Worm (Caenorhabditis elegans) whole organism, early embryonic: ENCODE measurements around the gene cyn-17.

Experiments
- B0310.2 ChIP-seq: sonication (generic microtip); optimal IDR thresholded peaks from 2 replicates; lab custom pipeline; 2016; ENCODE audit warnings: mild to moderate bottlenecking, missing genetic modification characterization, missing compliant biosample characterization
- F13C5.2 ChIP-seq: sonication (generic microtip); optimal IDR thresholded peaks from 2 replicates; lab custom pipeline; 2017; ENCODE audit warnings: mild to moderate bottlenecking, missing genetic modification characterization, inconsistent platforms, missing compliant biosample characterization
- ama-1 ChIP-seq: fragments of 150-350 bp; optimal IDR thresholded peaks from 2 replicates; lab custom pipeline; 2014
- ceh-13 ChIP-seq: fragments of 200-800 bp; sonication (Bioruptor generic); optimal IDR thresholded peaks from 2 replicates; lab custom pipeline; 2018; ENCODE audit warnings: mild to moderate bottlenecking, missing genetic modification characterization, missing compliant biosample characterization
- ceh-36 ChIP-seq: sonication (generic microtip); optimal IDR thresholded peaks from 2 replicates; lab custom pipeline; 2016; ENCODE audit warnings: missing genetic modification characterization, inconsistent platforms, missing compliant biosample characterization
- hmbx-1 ChIP-seq: sonication (generic microtip); optimal IDR thresholded peaks from 2 replicates; lab custom pipeline; 2016; ENCODE audit warnings: mild to moderate bottlenecking, missing genetic modification characterization, missing compliant biosample characterization
- hmg-4 ChIP-seq: fragments of 200-800 bp; sonication (Bioruptor generic); optimal IDR thresholded peaks from 2 replicates; lab custom pipeline; 2018; ENCODE audit warnings: mild to moderate bottlenecking, missing genetic modification characterization, missing compliant biosample characterization
- pes-1 ChIP-seq: fragments of 200-800 bp; sonication (Bioruptor generic); IDR thresholded peaks from 2 replicates; pipeline ENCODE4 v1.3.6; 2022; ENCODE audit warnings: missing genetic modification reagents, missing genetic modification characterization, missing compliant biosample characterization
- scrt-1 ChIP-seq: fragments of 200-800 bp; sonication (Bioruptor generic); IDR thresholded peaks from 2 replicates; pipeline ENCODE4 v1.3.6; 2022; ENCODE audit warnings: missing genetic modification characterization, missing compliant biosample characterization
- tbx-11 ChIP-seq: fragments of 200-800 bp; sonication (Bioruptor generic); IDR thresholded peaks from 2 replicates; pipeline ENCODE4 v1.3.6; 2022; ENCODE audit warnings: missing genetic modification characterization, missing compliant biosample characterization
- tbx-37 ChIP-seq: fragments of 200-800 bp; sonication (Bioruptor generic); conservative IDR thresholded peaks from 2 replicates; pipeline ENCODE4 v1.3.6; 2022; ENCODE audit warnings: missing genetic modification reagents, missing genetic modification characterization, missing compliant biosample characterization

DNA sequence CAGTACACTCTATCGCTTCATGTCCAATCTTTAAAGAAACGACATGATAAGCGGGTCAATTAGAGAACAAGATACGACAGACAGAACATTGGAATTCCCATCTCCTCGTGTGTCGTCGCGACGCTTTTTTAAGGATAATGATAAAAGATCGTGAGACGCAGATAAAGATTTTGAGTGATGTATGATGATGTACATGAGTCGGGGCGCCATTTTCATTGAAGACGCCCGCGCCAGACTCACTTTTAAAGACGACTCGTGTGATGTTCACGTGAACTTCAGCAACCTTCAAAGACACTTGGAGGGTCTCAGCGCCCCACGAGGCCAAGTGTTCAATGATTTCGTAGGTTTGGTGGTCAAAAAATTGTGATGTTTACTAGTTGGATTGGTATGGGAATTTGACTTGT lies 31.2 kb upstream of the cyn-17 start:
- no peak for TF ChIP-seq tbx-37 (GFP tag; lab: Robert Waterston, UW)
- no peak for TF ChIP-seq ama-1 (lab: Kevin White, UChicago)
- TF ChIP-seq F13C5.2 (tag; lab: Kevin White, UChicago): no peak
- TF ChIP-seq ceh-13 (GFP tag; lab: Kevin White, UChicago): no peak
- TF ChIP-seq ceh-36 (tag; lab: Kevin White, UChicago): no peak
- TF ChIP-seq hmbx-1: no peak
- TF ChIP-seq scrt-1: no peak
- TF ChIP-seq pes-1: no peak
- TF ChIP-seq hmg-4 (GFP tag; lab: Kevin White, UChicago): no peak
- no peak for TF ChIP-seq tbx-11 (GFP tag; lab: Robert Waterston, UW)
- TF ChIP-seq B0310.2: no peak
